Worm (Caenorhabditis elegans): ENCODE data around the gene Y55F3C.10.

The Y55F3C.10 gene

DNA sequence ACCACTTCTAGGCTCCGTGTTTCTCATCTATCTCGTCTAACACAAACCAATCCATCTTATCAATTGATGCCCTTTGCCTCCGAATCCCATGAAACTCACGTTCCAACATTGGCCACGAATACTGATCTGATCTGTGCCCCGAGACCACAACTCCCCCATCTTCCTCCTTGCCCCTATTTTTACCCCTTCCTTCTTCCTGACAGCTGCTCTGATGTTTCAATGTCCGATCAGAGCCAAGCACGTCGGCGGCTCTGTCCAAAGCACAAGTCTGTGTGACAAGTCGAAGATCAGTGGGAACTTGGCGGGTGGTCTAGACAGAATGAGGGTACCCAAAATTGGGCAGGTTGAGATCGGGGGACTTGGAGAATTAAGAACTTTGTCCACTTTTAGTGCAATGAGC is 27.1 kb upstream of the Y55F3C.10 start:
- peak; percentile 73 for TF ChIP-seq nhr-71 (tag; optimal IDR thresholded peaks at IDR 0.05)
- TF ChIP-seq nhr-20 (tag; optimal IDR thresholded peaks at IDR 0.05), result no peak
- no peak for TF ChIP-seq xbp-1 (tag; optimal IDR thresholded peaks at IDR 0.05)
- TF ChIP-seq swsn-7 (tag; optimal IDR thresholded peaks at IDR 0.05), result no peak
- TF ChIP-seq unc-130 (tag; optimal IDR thresholded peaks at IDR 0.05), result no peak
- TF ChIP-seq lin-15B (tag; optimal IDR thresholded peaks at IDR 0.05), result no peak
- TF ChIP-seq dsc-1 (tag; optimal IDR thresholded peaks at IDR 0.05), result no peak
- TF ChIP-seq lin-14 (GFP tag; optimal IDR thresholded peaks at IDR 0.05), result peak; percentile 47
- no peak for TF ChIP-seq C34B4.2 (tag; optimal IDR thresholded peaks at IDR 0.05)
- TF ChIP-seq rnt-1 (tag; optimal IDR thresholded peaks at IDR 0.05), result peak; percentile 67
- no peak for TF ChIP-seq grh-1 (GFP tag; IDR thresholded peaks at IDR 0.05)
- no peak for TF ChIP-seq nhr-12 (tag; optimal IDR thresholded peaks at IDR 0.05)
- peak; percentile 20; the same call in 1 of the 2 replicates for TF ChIP-seq nhr-19 (GFP tag; conservative IDR thresholded peaks at IDR 0.05)
- no peak for TF ChIP-seq fos-1 (tag; optimal IDR thresholded peaks at IDR 0.05)
- TF ChIP-seq snu-23 (GFP tag; optimal IDR thresholded peaks at IDR 0.05), result no peak
- no peak for TF ChIP-seq pqm-1 (tag; optimal IDR thresholded peaks at IDR 0.05)
- no peak for TF ChIP-seq ces-1 (GFP tag; optimal IDR thresholded peaks at IDR 0.05)

DNA sequence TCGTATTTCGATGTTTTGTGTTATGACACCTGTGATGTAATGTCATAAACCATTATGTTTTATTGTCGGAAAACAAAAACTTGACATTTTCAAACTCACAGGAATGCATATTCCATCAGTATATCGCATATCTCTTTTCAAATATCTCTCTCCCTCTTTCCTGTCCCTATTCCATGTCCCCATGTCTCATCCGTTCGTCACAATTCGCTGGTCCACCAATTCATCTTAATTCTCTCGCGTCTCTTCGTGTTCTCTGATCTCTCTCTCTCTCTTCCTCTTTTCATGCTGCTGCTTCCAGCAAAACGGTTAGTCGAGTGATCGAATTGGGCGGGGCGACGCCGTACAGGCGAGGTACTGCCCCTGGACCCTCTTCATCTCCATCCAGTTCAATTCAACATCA is 22.6 kb upstream of the Y55F3C.10 start:
- TF ChIP-seq rnt-1 (tag; optimal IDR thresholded peaks at IDR 0.05) (peak; percentile 2), Y116A8C.19 (tag; optimal IDR thresholded peaks at IDR 0.05; ENCODE audit: borderline replicate concordance) (no peak), lin-14 (GFP tag; optimal IDR thresholded peaks at IDR 0.05) (peak; percentile 7)

DNA sequence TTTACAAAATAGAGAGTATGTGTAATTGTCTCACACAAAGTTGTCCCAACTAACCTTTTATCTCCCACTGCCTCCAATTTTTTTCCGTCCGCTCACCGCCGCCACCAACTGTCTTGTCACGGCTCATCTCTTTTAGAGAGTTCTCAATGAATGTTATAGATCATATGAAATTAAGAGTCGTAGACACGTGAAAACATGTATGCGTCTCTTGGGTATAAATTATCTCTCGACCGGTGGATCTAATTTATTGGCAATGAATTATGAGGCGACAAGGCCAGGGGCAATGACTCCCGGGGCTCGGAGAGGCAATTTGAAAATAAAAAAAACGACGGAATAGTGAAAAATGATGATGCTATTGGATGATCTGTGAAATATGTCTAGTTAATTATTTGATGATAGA is 21.4 kb upstream of the Y55F3C.10 start:
- TF ChIP-seq nhr-71 (tag; optimal IDR thresholded peaks at IDR 0.05), result peak; percentile 81
- no peak for TF ChIP-seq fkh-8 (tag; optimal IDR thresholded peaks at IDR 0.05)
- peak; percentile 19 for TF ChIP-seq dsc-1 (tag; optimal IDR thresholded peaks at IDR 0.05)
- peak; percentile 74 for TF ChIP-seq rnt-1 (tag; optimal IDR thresholded peaks at IDR 0.05)
- no peak for TF ChIP-seq ceh-8 (GFP tag; optimal IDR thresholded peaks at IDR 0.05)
- no peak for TF ChIP-seq nhr-12 (tag; optimal IDR thresholded peaks at IDR 0.05)
- no peak for TF ChIP-seq elt-3 (tag; optimal IDR thresholded peaks at IDR 0.05)
- no peak for TF ChIP-seq unc-62 (GFP tag; optimal IDR thresholded peaks at IDR 0.05)
- TF ChIP-seq tbx-2 (tag; optimal IDR thresholded peaks at IDR 0.05), result peak; percentile 47
- peak; percentile 5 to 13 for TF ChIP-seq lsy-2 (tag; optimal IDR thresholded peaks at IDR 0.05)
- peak; percentile 12 to 26 for TF ChIP-seq efl-1 (optimal IDR thresholded peaks at IDR 0.05)
- no peak for TF ChIP-seq efl-1 (GFP tag; optimal IDR thresholded peaks at IDR 0.05 in 1 of 2)
- TF ChIP-seq lin-14 (GFP tag; optimal IDR thresholded peaks at IDR 0.05), result peak; percentile 77
- TF ChIP-seq lin-39 (tag; optimal IDR thresholded peaks at IDR 0.05), result peak; percentile 58
- peak; percentile 29 for TF ChIP-seq nhr-20 (tag; optimal IDR thresholded peaks at IDR 0.05)
- TF ChIP-seq snu-23 (GFP tag; optimal IDR thresholded peaks at IDR 0.05), result peak; percentile 32
- peak; percentile 10 for TF ChIP-seq nhr-47 (tag; optimal IDR thresholded peaks at IDR 0.05)
- TF ChIP-seq unc-130 (tag; optimal IDR thresholded peaks at IDR 0.05), result no peak
- peak; percentile 47 for TF ChIP-seq nhr-19 (GFP tag; conservative IDR thresholded peaks at IDR 0.05)

DNA sequence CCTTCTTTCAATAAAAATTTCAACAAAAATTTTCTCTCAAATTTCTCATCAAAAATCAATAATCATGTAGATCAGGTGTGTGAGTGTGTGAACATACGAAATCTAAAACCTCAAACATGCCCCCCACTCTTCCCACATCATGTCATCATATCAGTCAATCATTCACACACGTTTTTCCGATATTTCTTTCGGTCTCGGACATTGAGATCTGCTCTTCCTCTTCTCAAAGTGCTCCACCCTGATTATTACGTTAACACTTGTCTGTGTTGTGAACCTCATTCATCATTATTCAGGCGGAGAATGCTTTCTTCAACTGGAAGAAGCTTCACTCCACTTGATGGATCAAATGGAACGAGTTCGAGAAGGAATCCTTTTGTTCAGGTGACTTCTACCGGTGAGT is 17.2 kb upstream of the Y55F3C.10 start, which contains the start of gene kvs-5:
TSS of gene kvs-5 (plus strand) at position 301 of the 400 bp plus-strand sequence.
- peak; percentile 41 for TF ChIP-seq nhr-85 (tag)
- TF ChIP-seq hlh-17 (GFP tag; optimal IDR thresholded peaks at IDR 0.05; ENCODE audit: borderline replicate concordance), result no peak

DNA sequence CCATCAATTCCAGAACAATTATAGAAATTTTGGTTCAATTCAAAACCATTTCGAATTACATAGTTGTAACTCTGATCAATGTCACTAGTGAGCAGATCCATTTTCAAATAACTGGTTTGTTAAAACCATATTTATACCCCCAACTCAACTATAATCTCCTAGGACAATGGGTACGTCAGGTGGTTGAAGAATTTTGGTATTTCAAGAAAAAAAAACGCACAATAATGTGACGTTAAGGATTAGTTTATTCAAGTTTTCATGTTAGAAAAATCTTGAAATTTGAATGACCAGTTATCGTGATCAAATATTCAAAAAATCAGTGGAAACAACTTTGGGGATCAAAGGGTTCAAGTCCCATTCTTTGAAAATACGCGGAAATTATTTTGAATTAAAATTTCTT is 11.7 kb upstream of the Y55F3C.10 start, which contains the start of gene srt-24:
TSS of gene srt-24 (minus strand) at position 101 of the 400 bp plus-strand sequence.
- TF ChIP-seq C16A3.4 (tag; optimal IDR thresholded peaks at IDR 0.05) (no peak), nhr-77 (tag; optimal IDR thresholded peaks at IDR 0.05) (no peak), C34B4.2 (tag; optimal IDR thresholded peaks at IDR 0.05) (no peak), blmp-1 (tag; optimal IDR thresholded peaks at IDR 0.05) (no peak), mdl-1 (tag; optimal IDR thresholded peaks at IDR 0.05) (no peak), unc-86 (tag; optimal IDR thresholded peaks at IDR 0.05) (no peak), mab-9 (GFP tag; IDR thresholded peaks at IDR 0.05) (no peak)

Measured in whole organism, L1 larva.